Fruit fly (Drosophila melanogaster): Measurements from ENCODE around the gene CG42759.

CG42759 gene

DNA sequence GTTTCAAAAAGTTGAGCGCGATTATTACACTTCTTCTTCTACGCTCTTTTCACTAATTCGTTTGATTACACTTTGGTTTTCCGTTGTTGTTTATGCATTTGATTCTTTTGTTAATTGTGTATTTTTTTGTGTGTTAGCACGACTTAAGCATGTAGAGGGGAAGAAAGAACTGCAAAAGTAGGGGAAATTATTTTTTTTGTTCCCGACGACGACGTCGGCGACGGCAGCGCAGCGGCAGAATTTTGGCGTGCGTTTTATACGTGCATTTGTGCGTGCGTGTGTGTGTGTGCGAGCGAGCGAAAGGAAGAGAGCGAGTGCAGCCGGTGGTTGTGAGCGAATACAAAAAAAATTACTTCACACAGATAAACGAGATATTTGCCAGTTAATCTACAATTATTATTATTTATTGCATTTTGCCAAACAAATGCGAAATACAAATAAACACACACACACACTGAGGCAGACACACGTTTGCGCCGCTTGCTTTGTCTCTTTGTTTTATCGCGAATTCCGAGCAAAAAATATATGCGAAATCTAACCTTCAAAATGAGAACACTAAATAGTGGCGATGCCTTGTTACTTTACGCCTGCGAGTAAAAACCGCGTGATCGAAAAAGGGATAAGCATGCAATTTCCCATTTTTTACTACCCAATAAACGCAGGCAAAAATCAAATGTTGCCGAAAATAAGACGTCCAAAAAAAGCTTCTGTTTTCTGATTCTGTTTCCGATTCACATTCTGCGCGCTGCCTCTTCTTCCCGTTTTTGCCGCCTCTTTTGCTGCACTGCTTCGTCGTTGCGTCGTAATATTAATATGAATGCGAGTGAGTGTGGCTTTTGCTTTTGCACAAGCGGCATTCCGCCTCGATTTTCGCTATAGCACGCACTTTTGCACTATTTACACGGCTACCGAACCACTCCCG lies 9.2 kb upstream of the CG42759 start:
- TF ChIP-seq D1 (tag; optimal IDR thresholded peaks at IDR 0.05): no peak
- no peak for TF ChIP-seq Pif1B (GFP tag; optimal IDR thresholded peaks at IDR 0.05)
- no peak for TF ChIP-seq CG17806 (tag; optimal IDR thresholded peaks at IDR 0.05)
- peak; percentile 12 for TF ChIP-seq EcR (GFP tag; optimal IDR thresholded peaks at IDR 0.05)
- TF ChIP-seq CG4496 (GFP tag; IDR thresholded peaks at IDR 0.05): peak; percentile 15; the same call in 1 of the 3 replicates
- TF ChIP-seq CG14655 (GFP tag; optimal IDR thresholded peaks at IDR 0.05): no peak
- no peak for TF ChIP-seq Pif1A (GFP tag; optimal IDR thresholded peaks at IDR 0.05)
- no peak for TF ChIP-seq CG32121 (GFP tag; IDR thresholded peaks at IDR 0.05)

DNA sequence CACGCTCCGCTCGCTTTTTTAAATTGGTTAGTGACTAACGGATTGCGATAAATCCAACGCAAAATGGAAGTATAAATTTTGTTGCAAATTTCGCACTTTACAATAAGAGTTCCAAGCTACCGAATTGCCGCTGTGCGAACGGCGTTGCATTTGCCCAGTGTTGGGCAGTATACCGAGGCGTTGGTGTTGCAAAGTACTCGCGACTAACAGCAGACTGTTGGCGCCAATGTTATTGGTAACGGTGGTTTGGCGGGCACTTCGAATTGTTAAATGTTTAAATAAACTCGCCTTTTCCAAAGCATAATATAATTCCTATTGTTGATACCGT lies 8.6 kb upstream of the CG42759 start:
- no peak for TF ChIP-seq CG8301 (tag; optimal IDR thresholded peaks at IDR 0.05)
- peak; percentile 43 for TF ChIP-seq Snoo (tag; optimal IDR thresholded peaks at IDR 0.05)
- TF ChIP-seq D1 (tag; optimal IDR thresholded peaks at IDR 0.05): no peak
- TF ChIP-seq rn (GFP tag; IDR thresholded peaks at IDR 0.05): no peak
- TF ChIP-seq CG8159 (tag; optimal IDR thresholded peaks at IDR 0.05): peak; percentile 10
- peak; percentile 49 for TF ChIP-seq CG9948 (tag; optimal IDR thresholded peaks at IDR 0.05)
- TF ChIP-seq CG12605 (GFP tag; IDR thresholded peaks at IDR 0.05): no peak
- TF ChIP-seq CG4496 (GFP tag; IDR thresholded peaks at IDR 0.05): no peak
- TF ChIP-seq Ets98B (GFP tag; IDR thresholded peaks at IDR 0.05): peak; percentile 24; the same call in 1 of the 2 replicates
- no peak for TF ChIP-seq CG34367 (tag; optimal IDR thresholded peaks at IDR 0.05)
- no peak for TF ChIP-seq CG32121 (GFP tag; IDR thresholded peaks at IDR 0.05)

DNA sequence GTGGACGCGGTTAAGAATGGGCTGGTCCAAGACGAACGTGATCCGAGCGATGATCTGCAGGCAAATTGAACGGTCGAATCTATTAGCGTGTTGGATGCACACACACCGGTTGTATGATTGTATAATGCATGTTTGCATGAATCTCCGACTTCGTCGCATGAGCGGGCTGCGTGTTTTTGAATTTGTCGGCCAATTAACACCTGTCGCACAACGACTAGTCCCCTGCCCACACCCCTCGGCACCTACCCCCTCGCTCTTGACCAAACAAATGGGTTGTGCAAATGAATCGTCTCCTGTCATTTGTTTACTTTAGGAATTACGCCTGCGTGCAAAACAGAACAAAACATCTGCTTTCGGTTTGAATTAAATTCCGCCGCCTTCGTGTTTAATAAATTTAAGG lies 7.9 kb upstream of the CG42759 start:
- TF ChIP-seq Pif1A (GFP tag; optimal IDR thresholded peaks at IDR 0.05) (no peak), CG17806 (tag; optimal IDR thresholded peaks at IDR 0.05) (no peak), CG15710 (tag; optimal IDR thresholded peaks at IDR 0.05) (no peak), CG4496 (GFP tag; IDR thresholded peaks at IDR 0.05) (0 out of 3 replicates have a peak, but pooled peaks have one; percentile 13)

DNA sequence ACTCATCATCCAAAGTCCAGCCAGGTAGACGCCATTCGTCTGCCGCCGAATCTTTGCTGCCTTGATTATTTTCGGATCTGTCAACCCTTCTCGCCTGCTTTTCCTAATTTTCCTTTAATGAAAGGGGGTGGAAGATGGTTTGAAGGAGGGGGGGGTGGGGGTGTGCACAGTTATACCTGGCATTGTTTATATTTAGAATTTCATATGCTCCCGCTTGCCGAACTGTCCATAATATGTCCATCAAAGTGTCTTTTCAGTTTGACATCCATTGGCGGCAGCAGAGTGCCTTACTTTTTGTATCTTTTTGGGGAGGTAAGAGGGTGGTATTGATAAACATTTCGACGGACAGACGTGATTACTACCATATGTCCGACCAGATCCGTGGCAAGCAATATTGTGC lies 5.1 kb upstream of the CG42759 start:
- TF ChIP-seq CG32121 (GFP tag; IDR thresholded peaks at IDR 0.05) (no peak), Pif1A (GFP tag; optimal IDR thresholded peaks at IDR 0.05) (no peak), CG8301 (tag; optimal IDR thresholded peaks at IDR 0.05) (no peak), gl (tag; optimal IDR thresholded peaks at IDR 0.05) (no peak), CG4496 (GFP tag; IDR thresholded peaks at IDR 0.05) (no peak), Pif1B (GFP tag; optimal IDR thresholded peaks at IDR 0.05) (no peak)

DNA sequence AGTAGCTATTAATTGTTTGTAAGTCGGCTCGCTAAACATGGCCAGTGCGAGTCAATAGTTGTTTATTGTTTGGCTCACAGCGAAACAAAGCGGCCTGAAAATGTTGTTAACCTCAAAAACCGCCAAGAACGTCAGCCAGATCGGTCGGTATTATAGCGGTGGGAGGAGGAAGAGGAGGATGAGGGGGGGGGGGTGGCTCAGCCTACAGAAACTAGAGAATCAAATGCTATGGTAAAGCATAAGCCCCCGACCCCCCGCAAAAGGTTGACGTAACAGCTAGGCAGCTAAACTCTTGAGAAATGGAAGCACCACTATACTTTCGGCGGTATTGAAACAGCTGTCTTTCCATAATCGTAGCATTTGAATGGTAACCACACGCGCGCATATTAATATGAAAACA lies 4.0 kb upstream of the CG42759 start:
- TF ChIP-seq CG8301 (tag; optimal IDR thresholded peaks at IDR 0.05) (no peak), CG15710 (tag; optimal IDR thresholded peaks at IDR 0.05) (no peak), CG9948 (tag; optimal IDR thresholded peaks at IDR 0.05) (no peak), CG34367 (tag; optimal IDR thresholded peaks at IDR 0.05) (no peak), D1 (tag; optimal IDR thresholded peaks at IDR 0.05) (no peak), CG14655 (GFP tag; optimal IDR thresholded peaks at IDR 0.05) (no peak), rn (GFP tag; IDR thresholded peaks at IDR 0.05) (no peak), CG13204 (GFP tag; optimal IDR thresholded peaks at IDR 0.05) (no peak)

DNA sequence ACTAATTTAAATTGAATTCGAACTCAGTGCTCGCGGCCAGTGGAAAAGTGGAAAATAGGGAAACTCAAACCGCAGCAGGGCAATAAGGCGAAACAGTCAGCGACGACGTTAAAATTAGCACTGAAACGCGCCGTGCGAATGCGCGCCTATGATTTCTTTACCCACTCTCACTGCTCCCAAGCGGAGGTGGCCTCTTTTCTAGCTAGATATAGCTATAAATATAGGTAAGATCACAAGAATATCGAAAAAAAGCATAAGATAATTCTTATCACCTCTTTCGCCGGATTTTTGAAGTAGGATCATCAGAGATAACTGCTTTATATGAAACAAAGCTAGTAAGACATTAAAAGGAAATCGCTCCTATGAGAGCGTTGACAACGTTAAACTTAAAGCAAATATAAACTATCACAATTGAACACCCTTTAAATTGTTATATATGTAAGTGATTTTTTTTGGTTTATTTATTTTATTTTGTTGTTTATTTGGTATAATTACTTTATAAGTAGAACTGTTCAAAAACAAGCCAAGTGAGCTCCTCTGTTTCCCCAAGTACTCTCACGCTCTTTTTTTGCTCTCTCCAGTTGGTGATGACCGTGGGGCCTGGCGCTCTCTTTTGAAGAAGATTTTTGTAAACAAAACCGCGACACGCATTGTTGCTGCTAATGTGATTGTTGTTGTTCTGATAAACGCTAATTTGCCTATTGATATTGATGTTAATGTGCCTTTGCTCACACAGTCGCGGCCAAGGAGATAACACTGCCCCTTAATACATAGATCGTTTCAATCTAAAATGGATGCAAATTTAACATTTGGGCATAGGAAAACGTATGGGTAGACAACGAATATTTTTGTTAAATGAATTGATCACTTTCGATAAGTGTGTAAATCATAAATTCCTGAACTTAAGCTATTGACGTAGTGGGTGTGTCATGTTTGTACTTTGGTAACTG lies 2.9 kb upstream of the CG42759 start, which contains the start of gene tws:
TSS of gene tws (minus strand) at position 124 of the 950 bp plus-strand sequence.
- no peak; the same call in 1 of the 2 replicates for TF ChIP-seq CG32121 (GFP tag; IDR thresholded peaks at IDR 0.05)
- peak; percentile 66 for TF ChIP-seq CG14655 (GFP tag; optimal IDR thresholded peaks at IDR 0.05)
- TF ChIP-seq CG17806 (tag; optimal IDR thresholded peaks at IDR 0.05): peak; percentile 15
- no peak for TF ChIP-seq gl (tag; optimal IDR thresholded peaks at IDR 0.05)
- TF ChIP-seq CG4496 (GFP tag; IDR thresholded peaks at IDR 0.05): peak; percentile 30; the same call in 1 of the 3 replicates
- peak; percentile 54 for TF ChIP-seq CG8159 (tag; optimal IDR thresholded peaks at IDR 0.05)
- TF ChIP-seq CG15710 (tag; optimal IDR thresholded peaks at IDR 0.05): peak; percentile 55
- peak; percentile 28 for TF ChIP-seq CG34367 (tag; optimal IDR thresholded peaks at IDR 0.05)
- no peak for TF ChIP-seq CG13204 (GFP tag; optimal IDR thresholded peaks at IDR 0.05)
- no peak for TF ChIP-seq CG10348 (GFP tag; IDR thresholded peaks at IDR 0.05)
- TF ChIP-seq fd96Ca (GFP tag; IDR thresholded peaks at IDR 0.05): no peak
- TF ChIP-seq EcR (GFP tag; optimal IDR thresholded peaks at IDR 0.05): no peak
- peak; percentile 35 for TF ChIP-seq Pif1A (GFP tag; optimal IDR thresholded peaks at IDR 0.05)
- TF ChIP-seq Ets98B (GFP tag; IDR thresholded peaks at IDR 0.05): peak; percentile 53
- TF ChIP-seq Pif1B (GFP tag; optimal IDR thresholded peaks at IDR 0.05): peak; percentile 53
- no peak for TF ChIP-seq rn (GFP tag; IDR thresholded peaks at IDR 0.05)
- TF ChIP-seq CG12605 (GFP tag; IDR thresholded peaks at IDR 0.05): peak; percentile 40
- TF ChIP-seq CG8301 (tag; optimal IDR thresholded peaks at IDR 0.05): peak; percentile 41
- TF ChIP-seq D1 (tag; optimal IDR thresholded peaks at IDR 0.05): no peak
- peak; percentile 13 for TF ChIP-seq Snoo (tag; optimal IDR thresholded peaks at IDR 0.05)
- TF ChIP-seq CG9948 (tag; optimal IDR thresholded peaks at IDR 0.05): peak; percentile 23
